Fruit fly (Drosophila melanogaster): ENCODE measurements around the gene CG14839.
A peak's percentile ranks its signal among the peaks of the same experiment; 100 is the strongest.

CG14839 gene

dm6 chr3R:14277894-14278522 lies 15.8 kb downstream of the CG14839 start (continued):
- TF ChIP-seq net (GFP tag; optimal IDR thresholded peaks at IDR 0.05) (peak; percentile 96), Hr4 (GFP tag; optimal IDR thresholded peaks at IDR 0.05) (peak; percentile 94), CG32006 (GFP tag; optimal IDR thresholded peaks at IDR 0.05) (peak; percentile 97), CG3919 (GFP tag; optimal IDR thresholded peaks at IDR 0.05) (peak; percentile 98), topi (GFP tag; optimal IDR thresholded peaks at IDR 0.05) (peak; percentile 93), Smox (GFP tag; optimal IDR thresholded peaks at IDR 0.05) (peak; percentile 92), CG15336 (GFP tag; IDR thresholded peaks at IDR 0.05) (peak; percentile 99), svp (GFP tag) (peak; percentile 95), CG11902 (GFP tag; optimal IDR thresholded peaks at IDR 0.05) (peak; percentile 80)

DNA sequence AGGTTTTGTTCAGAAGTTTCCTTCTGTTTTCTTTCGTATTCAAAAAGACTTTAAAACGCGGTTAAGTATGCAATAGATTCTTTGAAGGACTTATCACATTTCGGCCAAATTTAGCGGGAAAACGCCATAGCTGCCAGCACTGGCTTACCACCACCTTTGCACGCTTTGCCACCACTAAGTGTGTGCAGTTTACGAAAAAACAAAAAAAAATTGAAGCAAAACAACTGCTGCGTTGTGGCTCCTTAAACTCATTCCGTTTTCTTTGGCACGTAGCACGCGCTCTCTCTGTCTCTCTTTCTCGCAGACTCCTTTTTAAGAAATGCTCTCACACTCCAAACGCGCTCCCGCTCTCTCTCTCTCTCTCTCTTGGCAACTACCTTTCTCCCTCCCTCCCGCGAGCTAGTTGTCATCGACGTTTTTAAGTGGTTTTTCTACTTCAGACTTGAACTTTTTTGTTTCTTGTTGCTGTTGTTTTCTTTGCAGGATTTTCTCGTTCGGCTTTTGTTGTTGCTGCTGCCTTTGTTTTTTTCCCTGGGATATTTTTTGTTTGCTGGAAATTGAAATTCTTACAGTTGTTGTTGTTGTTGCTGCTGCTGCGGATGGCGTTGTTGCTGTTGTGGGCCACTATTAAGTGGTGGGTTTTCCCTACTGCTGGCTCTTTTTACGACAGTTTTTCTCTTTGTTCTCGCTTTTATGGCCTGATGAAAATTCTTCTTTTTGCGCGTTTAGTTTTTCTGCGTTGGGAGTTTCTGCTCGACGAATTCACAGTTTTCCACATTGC lies 16.5 kb downstream of the CG14839 start:
- TF ChIP-seq Eip78C (GFP tag) = peak; percentile 63
- peak; percentile 4 for TF ChIP-seq CG10669 (GFP tag; optimal IDR thresholded peaks at IDR 0.05)
- TF ChIP-seq Lpt (GFP tag; optimal IDR thresholded peaks at IDR 0.05) = peak; percentile 73
- TF ChIP-seq CG32006 (GFP tag; optimal IDR thresholded peaks at IDR 0.05) = no peak
- peak in 1 of 2 experiments; percentile 47 for TF ChIP-seq salr (GFP tag; optimal IDR thresholded peaks at IDR 0.05)
- peak; percentile 69 for TF ChIP-seq CG6808 (GFP tag; optimal IDR thresholded peaks at IDR 0.05)
- TF ChIP-seq Hr4 (GFP tag; optimal IDR thresholded peaks at IDR 0.05) = peak; percentile 16
- peak; percentile 55; the same call in 2 of the 3 replicates for TF ChIP-seq CG8119 (GFP tag; IDR thresholded peaks at IDR 0.05)
- peak; percentile 42 for TF ChIP-seq CG9139 (GFP tag; optimal IDR thresholded peaks at IDR 0.05)
- peak; percentile 29 for TF ChIP-seq CG6276 (GFP tag; optimal IDR thresholded peaks at IDR 0.05)
- peak; percentile 21 for TF ChIP-seq acj6 (GFP tag; optimal IDR thresholded peaks at IDR 0.05)
- peak; percentile 66 for TF ChIP-seq eg (GFP tag; IDR thresholded peaks at IDR 0.05)
- TF ChIP-seq Hr39 (GFP tag; optimal IDR thresholded peaks at IDR 0.05) = peak; percentile 42
- TF ChIP-seq Sox15 (GFP tag; optimal IDR thresholded peaks at IDR 0.05) = peak; percentile 24
- peak; percentile 13 for TF ChIP-seq cyc (GFP tag; optimal IDR thresholded peaks at IDR 0.05)
- no peak for TF ChIP-seq CG7368 (GFP tag; optimal IDR thresholded peaks at IDR 0.05)
- peak; percentile 56 for TF ChIP-seq CG4318 (GFP tag; optimal IDR thresholded peaks at IDR 0.05)
- no peak for TF ChIP-seq vri (GFP tag; optimal IDR thresholded peaks at IDR 0.05)
- peak; percentile 77 to 83 for TF ChIP-seq ss (GFP tag; optimal IDR thresholded peaks at IDR 0.05)
- peak; percentile 82; the same call in 2 of the 3 replicates for TF ChIP-seq CG6163 (GFP tag; IDR thresholded peaks at IDR 0.05)
- no peak for TF ChIP-seq Sox14 (GFP tag; optimal IDR thresholded peaks at IDR 0.05)
- no peak for TF ChIP-seq CG34406 (GFP tag; optimal IDR thresholded peaks at IDR 0.05)
- TF ChIP-seq CG11762 (GFP tag; optimal IDR thresholded peaks at IDR 0.05; ENCODE audit: insufficient read depth) = peak; percentile 41
- no peak for TF ChIP-seq fkh (GFP tag; optimal IDR thresholded peaks at IDR 0.05)
- TF ChIP-seq CG3032 (tag; optimal IDR thresholded peaks at IDR 0.05) = peak; percentile 62
- peak; percentile 52 for TF ChIP-seq spab (GFP tag; optimal IDR thresholded peaks at IDR 0.05)
- TF ChIP-seq fd85E (GFP tag; optimal IDR thresholded peaks at IDR 0.05) = peak; percentile 1
- peak; percentile 35 for TF ChIP-seq dsx (GFP tag; optimal IDR thresholded peaks at IDR 0.05; ENCODE audit: poor library complexity, severe bottlenecking)
- TF ChIP-seq CG1621 (tag; optimal IDR thresholded peaks at IDR 0.05) = peak; percentile 45
- TF ChIP-seq Smox (GFP tag; optimal IDR thresholded peaks at IDR 0.05) = no peak
- no peak for TF ChIP-seq CG3919 (GFP tag; optimal IDR thresholded peaks at IDR 0.05)
- no peak for TF ChIP-seq topi (GFP tag; optimal IDR thresholded peaks at IDR 0.05)
- no peak for TF ChIP-seq CG16779 (tag; optimal IDR thresholded peaks at IDR 0.05)
- peak; percentile 18 for TF ChIP-seq Eip75B (GFP tag; optimal IDR thresholded peaks at IDR 0.05)
- TF ChIP-seq fd59A (GFP tag; optimal IDR thresholded peaks at IDR 0.05) = no peak
- peak; percentile 54 for TF ChIP-seq pdm3 (GFP tag; optimal IDR thresholded peaks at IDR 0.05)
- TF ChIP-seq CG15336 (GFP tag; IDR thresholded peaks at IDR 0.05) = peak; percentile 53; the same call in 1 of the 2 replicates
- no peak for TF ChIP-seq Met (GFP tag; optimal IDR thresholded peaks at IDR 0.05)
- peak; percentile 39 for TF ChIP-seq CG31627 (GFP tag; optimal IDR thresholded peaks at IDR 0.05)
